Worm (Caenorhabditis elegans) whole organism, L4 larva: ENCODE data around the gene nhr-8.

Experiments used
- Y75B8A.6 ChIP-seq: fragments of 200-800 bp; sonication (Bioruptor generic); IDR thresholded peaks from 2 replicates; pipeline ENCODE4 v1.3.6; 2022; ENCODE audit warnings: missing genetic modification reagents, missing genetic modification characterization, missing compliant biosample characterization
- dmd-8 ChIP-seq: fragments of 200-800 bp; sonication (Bioruptor generic); IDR thresholded peaks from 2 replicates; pipeline ENCODE4 v1.3.6; 2022; ENCODE audit warnings: missing genetic modification characterization, missing compliant biosample characterization
- fkh-10 ChIP-seq: fragments of 150-350 bp; optimal IDR thresholded peaks from 2 replicates; lab custom pipeline; 2014; ENCODE audit warnings: missing biosample characterization, missing genetic modification reagents, missing genetic modification characterization
- fos-1 ChIP-seq: fragments of 150-350 bp; optimal IDR thresholded peaks from 2 replicates; lab custom pipeline; 2014; ENCODE audit warnings: missing biosample characterization, missing genetic modification characterization
- lin-39 ChIP-seq: fragments of 150-350 bp; optimal IDR thresholded peaks from 2 replicates; lab custom pipeline; 2014; ENCODE audit warnings: missing biosample characterization, missing genetic modification reagents, missing genetic modification characterization
- mep-1 ChIP-seq: fragments of 150-350 bp; sonication (generic microtip); optimal IDR thresholded peaks from 3 replicates; lab custom pipeline; 2014; ENCODE audit warnings: missing biosample characterization, missing genetic modification characterization
- nhr-237 ChIP-seq: sonication (generic microtip); optimal IDR thresholded peaks from 2 replicates; lab custom pipeline; 2017; ENCODE audit warnings: missing biosample characterization, missing genetic modification characterization
- nhr-76 ChIP-seq: fragments of 150-350 bp; optimal IDR thresholded peaks from 2 replicates; lab custom pipeline; 2014; ENCODE audit warnings: missing biosample characterization, missing genetic modification characterization
- php-3 ChIP-seq: fragments of 200-800 bp; sonication (Bioruptor generic); IDR thresholded peaks from 2 replicates; pipeline ENCODE4 v1.3.6; 2022; ENCODE audit warnings: missing genetic modification reagents, missing genetic modification characterization, missing compliant biosample characterization
- snpc-4 ChIP-seq: fragments of 150-350 bp; optimal IDR thresholded peaks from 2 replicates; lab custom pipeline; 2014; ENCODE audit warnings: missing biosample characterization, missing genetic modification characterization
- unc-130 ChIP-seq: sonication (generic microtip); optimal IDR thresholded peaks from 2 replicates; lab custom pipeline; 2016; ENCODE audit warnings: missing genetic modification reagents, missing genetic modification characterization, missing compliant biosample characterization
- unc-62 ChIP-seq, 3 experiments: fragments of 150-350 bp in 1 of 3; sonication (generic microtip); optimal IDR thresholded peaks in 2 of 3; peaks in 1 of 3; 1 replicate in 1 of 3; 2 replicates in 2 of 3; lab custom pipeline; 2014 to 2017; ENCODE audit warnings: missing biosample characterization in 3 of 3, missing genetic modification characterization in 3 of 3, missing genetic modification reagents in 3 of 3, missing genotype in 1 of 3
- vab-7 ChIP-seq: fragments of 200-800 bp; sonication (Bioruptor generic); IDR thresholded peaks from 2 replicates; pipeline ENCODE4 v1.3.6; 2022; ENCODE audit warnings: missing genetic modification reagents, missing genetic modification characterization, missing compliant biosample characterization

DNA sequence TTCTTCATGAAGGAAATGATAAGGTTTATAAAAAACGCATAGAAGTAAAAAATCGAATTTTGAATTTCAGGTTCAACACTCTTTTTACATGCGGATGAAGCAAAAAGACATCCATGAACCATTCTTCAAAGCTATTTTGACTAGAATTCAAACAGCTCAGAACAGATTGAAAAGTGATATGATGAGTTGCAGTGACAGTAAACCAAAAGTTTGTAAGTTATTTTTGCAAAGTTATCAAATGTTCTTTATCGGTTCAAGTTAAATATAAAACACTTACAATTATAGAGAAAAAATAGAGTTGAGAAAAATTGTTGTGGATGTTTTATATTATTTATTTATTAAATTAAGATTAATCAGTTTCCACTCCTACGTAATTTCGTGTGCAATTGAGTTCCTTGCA is 18.3 kb upstream of the nhr-8 start:
- TF ChIP-seq vab-7 (GFP tag; lab: Robert Waterston, UW): no peak
- no peak for TF ChIP-seq dmd-8 (GFP tag; lab: Robert Waterston, UW)
- no peak for TF ChIP-seq unc-62 (GFP tag; optimal IDR thresholded peaks at IDR 0.05 in 1 of 2; lab: Kevin White, UChicago)
- TF ChIP-seq unc-62 (tag; optimal IDR thresholded peaks at IDR 0.05; lab: Kevin White, UChicago): no peak
- TF ChIP-seq fos-1 (tag; lab: Kevin White, UChicago): no peak
- no peak for TF ChIP-seq unc-130 (GFP tag; lab: Kevin White, UChicago)
- no peak for TF ChIP-seq fkh-10
- TF ChIP-seq nhr-76 (tag; lab: Kevin White, UChicago): no peak
- TF ChIP-seq Y75B8A.6 (GFP tag; lab: Robert Waterston, UW): no peak
- no peak for TF ChIP-seq php-3 (GFP tag; lab: Robert Waterston, UW)
- TF ChIP-seq lin-39: no peak
- no peak for TF ChIP-seq nhr-237 (tag; lab: Kevin White, UChicago)
- no peak for TF ChIP-seq mep-1 (tag; lab: Kevin White, UChicago)
- no peak for TF ChIP-seq snpc-4 (tag; lab: Kevin White, UChicago)
